Worm (Caenorhabditis elegans): Measurements from ENCODE around the gene flad-1.

DNA sequence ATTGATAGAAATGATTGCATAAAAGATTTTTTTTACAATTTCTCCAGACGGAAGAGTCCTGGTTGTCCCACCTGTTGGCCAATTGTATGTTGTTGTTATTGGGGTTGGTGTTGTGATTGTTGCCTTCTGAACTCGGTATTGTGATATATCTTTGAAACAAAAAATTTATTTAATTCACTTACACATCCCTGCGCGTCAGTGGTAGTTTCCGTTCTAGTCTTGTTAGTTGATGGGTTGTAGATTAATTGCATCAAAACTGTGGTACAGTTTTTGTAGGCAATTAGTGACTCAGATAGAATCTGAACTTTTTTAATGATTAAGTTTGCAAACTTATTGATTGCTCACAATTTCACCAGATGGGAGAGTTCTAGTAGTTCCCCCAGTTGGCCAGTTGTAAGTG is 39.5 kb upstream of the flad-1 start:
- TF ChIP-seq him-1 (tag; optimal IDR thresholded peaks at IDR 0.05) (no peak), dao-5 (tag; optimal IDR thresholded peaks at IDR 0.05) (no peak)
